Worm (Caenorhabditis elegans) whole organism, L1 larva: ENCODE data around the gene snt-1.

Experiments
- aha-1 ChIP-seq: fragments of 150-350 bp; optimal IDR thresholded peaks from 2 replicates; lab custom pipeline; 2014; ENCODE audit warnings: missing biosample characterization, missing genetic modification characterization
- alr-1 ChIP-seq: fragments of 200-800 bp; sonication (Bioruptor generic); optimal IDR thresholded peaks from 2 replicates; lab custom pipeline; 2018; ENCODE audit warnings: borderline replicate concordance, mild to moderate bottlenecking, missing genetic modification characterization, missing compliant biosample characterization
- blmp-1 ChIP-seq: fragments of 150-350 bp; optimal IDR thresholded peaks from 2 replicates; lab custom pipeline; 2014; ENCODE audit warnings: missing biosample characterization, missing genetic modification characterization
- ceh-63 ChIP-seq: fragments of 200-800 bp; sonication (Bioruptor generic); optimal IDR thresholded peaks from 2 replicates; lab custom pipeline; 2018; ENCODE audit warnings: mild to moderate bottlenecking, missing genetic modification characterization, missing compliant biosample characterization
- ceh-8 ChIP-seq: fragments of 200-800 bp; sonication (Bioruptor generic); optimal IDR thresholded peaks from 2 replicates; lab custom pipeline; 2018; ENCODE audit warnings: mild to moderate bottlenecking, missing genetic modification characterization, moderate library complexity, missing compliant biosample characterization
- ceh-90 ChIP-seq: sonication (generic microtip); optimal IDR thresholded peaks from 2 replicates; lab custom pipeline; 2016; ENCODE audit warnings: missing genetic modification characterization, missing compliant biosample characterization
- dsc-1 ChIP-seq: sonication (generic microtip); optimal IDR thresholded peaks from 2 replicates; lab custom pipeline; 2016; ENCODE audit warnings: mild to moderate bottlenecking, missing genetic modification characterization, missing compliant biosample characterization
- efl-1 ChIP-seq, 4 experiments: fragments of 150-350 bp; optimal IDR thresholded peaks in 3 of 4; peaks in 1 of 4; 1 replicate in 1 of 4; 2 replicates in 3 of 4; lab custom pipeline; 2014; ENCODE audit warnings: missing biosample characterization in 2 of 4, missing genetic modification characterization in 2 of 4, missing genetic modification reagents in 2 of 4
- efl-3 ChIP-seq: fragments of 200-800 bp; sonication (Bioruptor generic); optimal IDR thresholded peaks from 2 replicates; lab custom pipeline; 2018; ENCODE audit warnings: mild to moderate bottlenecking, missing genetic modification characterization, missing compliant biosample characterization
- egl-13 ChIP-seq: sonication (generic microtip); optimal IDR thresholded peaks from 2 replicates; lab custom pipeline; 2016; ENCODE audit warnings: missing genotype, missing genetic modification reagents, missing genetic modification characterization, missing compliant biosample characterization
- egl-27 ChIP-seq, 2 experiments: fragments of 150-350 bp in 1 of 2; sonication (generic microtip); optimal IDR thresholded peaks; 3 replicates each; lab custom pipeline; 2017 to 2018; ENCODE audit warnings: missing biosample characterization in 2 of 2, missing genetic modification characterization in 2 of 2, missing genetic modification reagents in 2 of 2
- elt-2 ChIP-seq: sonication (generic microtip); optimal IDR thresholded peaks from 2 replicates; lab custom pipeline; 2016; ENCODE audit warnings: missing genetic modification characterization, mild to moderate bottlenecking, inconsistent platforms, missing compliant biosample characterization, missing genetic modification reagents
- elt-3 ChIP-seq, 6 experiments: fragments of 150-350 bp in 1 of 6; sonication (generic microtip); optimal IDR thresholded peaks; 2 replicates each; lab custom pipeline; 2017 to 2018; ENCODE audit warnings: missing biosample characterization in 6 of 6, missing genetic modification characterization in 6 of 6, inconsistent platforms in 1 of 6
- fkh-10 ChIP-seq: sonication (generic microtip); optimal IDR thresholded peaks from 2 replicates; lab custom pipeline; 2017; ENCODE audit warnings: missing biosample characterization, missing genetic modification reagents, missing genetic modification characterization
- fos-1 ChIP-seq: fragments of 150-350 bp; optimal IDR thresholded peaks from 2 replicates; lab custom pipeline; 2014; ENCODE audit warnings: missing biosample characterization, missing genetic modification characterization
- grh-1 ChIP-seq: fragments of 200-800 bp; sonication (Bioruptor generic); IDR thresholded peaks from 2 replicates; pipeline ENCODE4 v1.3.6; 2022; ENCODE audit warnings: missing genetic modification reagents, missing genetic modification characterization, missing compliant biosample characterization
- hlh-17 ChIP-seq: fragments of 200-800 bp; sonication (Bioruptor generic); optimal IDR thresholded peaks from 2 replicates; lab custom pipeline; 2018; ENCODE audit warnings: missing genetic modification characterization, mild to moderate bottlenecking, missing compliant biosample characterization, moderate library complexity, borderline replicate concordance
- isw-1 ChIP-seq: fragments of 200-800 bp; sonication (Bioruptor generic); IDR thresholded peaks from 2 replicates; pipeline ENCODE4 v1.3.6; 2022; ENCODE audit warnings: missing genetic modification characterization, missing compliant biosample characterization
- jun-1 ChIP-seq: fragments of 150-350 bp; optimal IDR thresholded peaks from 2 replicates; lab custom pipeline; 2014; ENCODE audit warnings: missing biosample characterization, missing genetic modification reagents, missing genetic modification characterization
- lin-13 ChIP-seq: fragments of 150-350 bp; optimal IDR thresholded peaks from 2 replicates; lab custom pipeline; 2014; ENCODE audit warnings: missing biosample characterization, missing genetic modification reagents, missing genetic modification characterization
- lin-15B ChIP-seq: fragments of 150-350 bp; sonication (generic microtip); optimal IDR thresholded peaks from 3 replicates; lab custom pipeline; 2014; ENCODE audit warnings: missing biosample characterization, missing genetic modification characterization
- lir-3 ChIP-seq: sonication (generic microtip); optimal IDR thresholded peaks from 2 replicates; lab custom pipeline; 2016; ENCODE audit warnings: mild to moderate bottlenecking, missing genetic modification characterization, moderate library complexity, missing compliant biosample characterization; ENCODE audit not compliant: poor library complexity
- mab-9 ChIP-seq: fragments of 200-800 bp; sonication (Bioruptor generic); IDR thresholded peaks from 2 replicates; pipeline ENCODE4 v1.3.6; 2022; ENCODE audit warnings: missing genetic modification reagents, missing genetic modification characterization, missing compliant biosample characterization
- mdl-1 ChIP-seq, 2 experiments: fragments of 150-350 bp; optimal IDR thresholded peaks; 2 replicates each; lab custom pipeline; 2014 to 2017; ENCODE audit warnings: missing biosample characterization in 2 of 2, missing genetic modification characterization in 2 of 2, inconsistent platforms in 1 of 2
- mef-2 ChIP-seq: fragments of 150-350 bp; optimal IDR thresholded peaks from 2 replicates; lab custom pipeline; 2014; ENCODE audit warnings: missing biosample characterization, missing genetic modification characterization
- mep-1 ChIP-seq: fragments of 150-350 bp; optimal IDR thresholded peaks from 2 replicates; lab custom pipeline; 2014; ENCODE audit warnings: missing biosample characterization, missing genetic modification characterization
- nhr-11 ChIP-seq: fragments of 150-350 bp; optimal IDR thresholded peaks from 2 replicates; lab custom pipeline; 2014; ENCODE audit warnings: missing biosample characterization, missing genetic modification characterization
- nhr-19 ChIP-seq: fragments of 200-800 bp; sonication (Bioruptor generic); conservative IDR thresholded peaks from 2 replicates; pipeline ENCODE4 v1.3.6; 2022; ENCODE audit warnings: missing genetic modification characterization, missing compliant biosample characterization
- nhr-20 ChIP-seq: sonication (generic microtip); optimal IDR thresholded peaks from 2 replicates; lab custom pipeline; 2016; ENCODE audit warnings: mild to moderate bottlenecking, missing genetic modification characterization, missing compliant biosample characterization
- nhr-237 ChIP-seq: fragments of 150-350 bp; optimal IDR thresholded peaks from 2 replicates; lab custom pipeline; 2014; ENCODE audit warnings: missing biosample characterization, missing genetic modification characterization
- nhr-28 ChIP-seq: fragments of 150-350 bp; optimal IDR thresholded peaks from 2 replicates; lab custom pipeline; 2014; ENCODE audit warnings: missing biosample characterization, missing genetic modification characterization
- nhr-47 ChIP-seq: sonication (generic microtip); optimal IDR thresholded peaks from 2 replicates; lab custom pipeline; 2016; ENCODE audit warnings: mild to moderate bottlenecking, missing genetic modification characterization, moderate library complexity, missing compliant biosample characterization
- nhr-76 ChIP-seq: sonication (generic microtip); optimal IDR thresholded peaks from 2 replicates; lab custom pipeline; 2017; ENCODE audit warnings: missing biosample characterization, missing genetic modification characterization
- nhr-84 ChIP-seq: sonication (generic microtip); optimal IDR thresholded peaks from 2 replicates; lab custom pipeline; 2017; ENCODE audit warnings: missing biosample characterization, missing genetic modification characterization
- nhr-85 ChIP-seq: sonication (generic microtip); peaks from one replicate; lab custom pipeline; 2016; ENCODE audit warnings: missing genetic modification characterization, inconsistent platforms, missing compliant biosample characterization
- nhr-90 ChIP-seq: sonication (generic microtip); optimal IDR thresholded peaks from 2 replicates; lab custom pipeline; 2016; ENCODE audit warnings: mild to moderate bottlenecking, missing genetic modification characterization, missing compliant biosample characterization; ENCODE audit not compliant: poor library complexity
- pag-3 ChIP-seq: sonication (generic microtip); optimal IDR thresholded peaks from 2 replicates; lab custom pipeline; 2017; ENCODE audit warnings: missing genetic modification characterization, mild to moderate bottlenecking, missing compliant biosample characterization, antibody characterized with exemption, borderline replicate concordance; ENCODE audit not compliant: insufficient read depth
- skn-1 ChIP-seq: fragments of 150-350 bp; optimal IDR thresholded peaks from 2 replicates; lab custom pipeline; 2014; ENCODE audit warnings: missing biosample characterization, missing genetic modification characterization
- snpc-4 ChIP-seq: fragments of 150-350 bp; optimal IDR thresholded peaks from 2 replicates; lab custom pipeline; 2014; ENCODE audit warnings: missing biosample characterization, missing genetic modification characterization
- snu-23 ChIP-seq: sonication (generic microtip); optimal IDR thresholded peaks from 2 replicates; lab custom pipeline; 2016; ENCODE audit warnings: missing genetic modification characterization, missing compliant biosample characterization
- sptf-1 ChIP-seq: fragments of 150-350 bp; optimal IDR thresholded peaks from 2 replicates; lab custom pipeline; 2014; ENCODE audit warnings: missing biosample characterization, missing genetic modification characterization
- sup-37 ChIP-seq: fragments of 200-800 bp; sonication (Bioruptor generic); optimal IDR thresholded peaks from 2 replicates; lab custom pipeline; 2018; ENCODE audit warnings: mild to moderate bottlenecking, missing genetic modification characterization, missing compliant biosample characterization
- swsn-7 ChIP-seq: sonication (generic microtip); optimal IDR thresholded peaks from 2 replicates; lab custom pipeline; 2016; ENCODE audit warnings: missing genetic modification characterization, missing compliant biosample characterization
- tbx-2 ChIP-seq: sonication (generic microtip); optimal IDR thresholded peaks from 2 replicates; lab custom pipeline; 2016; ENCODE audit warnings: missing genetic modification characterization, missing compliant biosample characterization
- tlp-1 ChIP-seq: fragments of 150-350 bp; optimal IDR thresholded peaks from 2 replicates; lab custom pipeline; 2014; ENCODE audit warnings: missing biosample characterization, missing genetic modification characterization
- unc-62 ChIP-seq: fragments of 150-350 bp; optimal IDR thresholded peaks from 2 replicates; lab custom pipeline; 2014; ENCODE audit warnings: missing biosample characterization, missing genetic modification reagents, missing genetic modification characterization
- unc-98 ChIP-seq: fragments of 200-800 bp; sonication (Bioruptor generic); IDR thresholded peaks from 2 replicates; pipeline ENCODE4 v1.3.6; 2022; ENCODE audit warnings: missing genetic modification characterization, missing compliant biosample characterization
- vab-15 ChIP-seq: sonication (generic microtip); optimal IDR thresholded peaks from 2 replicates; lab custom pipeline; 2017; ENCODE audit warnings: missing genotype, mild to moderate bottlenecking, missing genetic modification characterization, missing compliant biosample characterization
- xbp-1 ChIP-seq: sonication (generic microtip); optimal IDR thresholded peaks from 2 replicates; lab custom pipeline; 2016; ENCODE audit warnings: missing genetic modification characterization, missing compliant biosample characterization
- zag-1 ChIP-seq: fragments of 150-350 bp; optimal IDR thresholded peaks from 2 replicates; lab custom pipeline; 2014; ENCODE audit warnings: missing biosample characterization, missing genetic modification characterization
- zip-4 ChIP-seq: fragments of 200-800 bp; sonication (Bioruptor generic); optimal IDR thresholded peaks from 2 replicates; lab custom pipeline; 2018; ENCODE audit warnings: mild to moderate bottlenecking, missing genetic modification characterization, moderate library complexity, missing compliant biosample characterization
- ztf-4 ChIP-seq: fragments of 150-350 bp; optimal IDR thresholded peaks from 2 replicates; lab custom pipeline; 2014; ENCODE audit warnings: missing biosample characterization, missing genetic modification characterization

snt-1 gene

DNA sequence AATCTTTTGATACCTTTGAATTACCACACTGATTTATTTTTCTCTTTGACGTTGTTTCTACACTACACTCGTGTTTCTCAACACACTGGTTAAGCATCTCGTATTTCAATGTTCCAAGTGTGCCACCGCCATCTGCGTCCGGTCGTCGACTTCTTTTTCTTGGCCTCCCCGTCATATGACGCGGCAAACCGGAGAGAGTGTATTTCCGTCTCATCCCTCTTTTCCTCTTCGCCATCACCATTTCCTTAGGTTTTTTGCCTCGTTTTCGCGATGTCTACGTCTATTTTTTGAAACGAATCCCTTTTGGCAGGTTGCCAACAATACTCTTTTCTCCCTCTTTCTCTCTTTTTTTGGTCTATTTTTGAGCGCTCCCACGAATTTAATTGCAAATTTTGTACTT, 28.2 kb downstream of the snt-1 start (continued):
- TF ChIP-seq fos-1 (tag; lab: Kevin White, UChicago) (no peak), egl-13 (tag; lab: Kevin White, UChicago) (peak; percentile 82), nhr-237 (tag; lab: Kevin White, UChicago) (no peak), nhr-84 (tag; lab: Kevin White, UChicago) (no peak), nhr-28 (tag; lab: Kevin White, UChicago) (no peak), pag-3 (no peak), efl-1 (optimal IDR thresholded peaks at IDR 0.05; lab: Kevin White, UChicago) (peak; percentile 19 to 35), efl-1 (GFP tag; optimal IDR thresholded peaks at IDR 0.05 in 1 of 2; lab: Kevin White, UChicago) (peak in 1 of 2 experiments; percentile 83), nhr-19 (GFP tag; lab: Robert Waterston, UW) (no peak; the same call in 1 of the 2 replicates), hlh-17 (no peak), egl-27 (tag; optimal IDR thresholded peaks at IDR 0.05; lab: Kevin White, UChicago) (peak in 1 of 2 experiments; percentile 62), ceh-8 (peak; percentile 4), unc-62 (GFP tag; lab: Kevin White, UChicago) (no peak), snpc-4 (tag; lab: Kevin White, UChicago) (no peak), zag-1 (tag; lab: Kevin White, UChicago) (no peak), blmp-1 (tag; lab: Kevin White, UChicago) (peak; percentile 49), xbp-1 (tag; lab: Kevin White, UChicago) (peak; percentile 43), swsn-7 (peak; percentile 41), isw-1 (GFP tag; lab: Robert Waterston, UW) (no peak), aha-1 (no peak), zip-4 (GFP tag; lab: Kevin White, UChicago) (no peak), grh-1 (no peak), nhr-47 (tag; lab: Kevin White, UChicago) (peak; percentile 66), nhr-20 (peak; percentile 87), nhr-76 (tag; lab: Kevin White, UChicago) (no peak), fkh-10 (GFP tag; lab: Kevin White, UChicago) (no peak), elt-3 (tag; optimal IDR thresholded peaks at IDR 0.05; lab: Kevin White, UChicago) (no peak), alr-1 (tag; lab: Kevin White, UChicago) (no peak), unc-98 (GFP tag; lab: Robert Waterston, UW) (no peak), mab-9 (no peak), ztf-4 (tag; lab: Kevin White, UChicago) (peak; percentile 52), tlp-1 (tag; lab: Kevin White, UChicago) (no peak), sup-37 (GFP tag; lab: Kevin White, UChicago) (peak; percentile 27), jun-1 (tag; lab: Kevin White, UChicago) (no peak), ceh-90 (no peak), elt-2 (tag; lab: Kevin White, UChicago) (no peak), sptf-1 (tag; lab: Kevin White, UChicago) (no peak), nhr-90 (peak; percentile 31), mef-2 (tag; lab: Kevin White, UChicago) (peak; percentile 31), snu-23 (GFP tag; lab: Kevin White, UChicago) (peak; percentile 74), efl-3 (no peak), nhr-11 (tag; lab: Kevin White, UChicago) (no peak), lin-15B (tag; lab: Kevin White, UChicago) (no peak), mdl-1 (tag; optimal IDR thresholded peaks at IDR 0.05; lab: Kevin White, UChicago) (peak in 1 of 2 experiments; percentile 47), lin-13 (GFP tag; lab: Kevin White, UChicago) (peak; percentile 9), nhr-85 (tag; lab: Kevin White, UChicago) (peak; percentile 93), skn-1 (tag; lab: Kevin White, UChicago) (no peak), vab-15 (tag; lab: Kevin White, UChicago) (no peak), mep-1 (tag; lab: Kevin White, UChicago) (peak; percentile 24), ceh-63 (GFP tag; lab: Kevin White, UChicago) (no peak), tbx-2 (tag; lab: Kevin White, UChicago) (peak; percentile 46), dsc-1 (tag; lab: Kevin White, UChicago) (peak; percentile 70), lir-3 (tag; lab: Kevin White, UChicago) (no peak)
